Worm (Caenorhabditis elegans) whole organism, L2 larva: ENCODE results near the gene dsl-6.

Experiments used
- C34F6.9 ChIP-seq: fragments of 150-350 bp; optimal IDR thresholded peaks from 2 replicates; lab custom pipeline; 2014; ENCODE audit warnings: missing biosample characterization, missing genetic modification characterization
- F13H6.1 ChIP-seq: sonication (generic microtip); optimal IDR thresholded peaks from 2 replicates; lab custom pipeline; 2016; ENCODE audit warnings: missing genetic modification characterization, missing compliant biosample characterization
- R02D3.7 ChIP-seq: fragments of 150-350 bp; optimal IDR thresholded peaks from 2 replicates; lab custom pipeline; 2014; ENCODE audit warnings: missing biosample characterization, missing genetic modification characterization
- Y55F3AM.14 ChIP-seq: fragments of 200-800 bp; sonication (Bioruptor generic); optimal IDR thresholded peaks from 2 replicates; lab custom pipeline; 2018; ENCODE audit warnings: mild to moderate bottlenecking, missing genetic modification characterization, missing compliant biosample characterization
- ZK546.5 ChIP-seq: sonication (generic microtip); optimal IDR thresholded peaks from 2 replicates; lab custom pipeline; 2017; ENCODE audit warnings: missing biosample characterization, missing genetic modification characterization
- alr-1 ChIP-seq: fragments of 150-350 bp; optimal IDR thresholded peaks from 2 replicates; lab custom pipeline; 2014; ENCODE audit warnings: missing biosample characterization, missing genetic modification characterization
- aly-2 ChIP-seq: fragments of 150-350 bp; optimal IDR thresholded peaks from 2 replicates; lab custom pipeline; 2014; ENCODE audit warnings: missing biosample characterization, missing genetic modification characterization
- ama-1 ChIP-seq: fragments of 150-350 bp; optimal IDR thresholded peaks from 2 replicates; lab custom pipeline; 2018; ENCODE audit warnings: inconsistent platforms
- blmp-1 ChIP-seq: sonication (generic microtip); optimal IDR thresholded peaks from 2 replicates; lab custom pipeline; 2017; ENCODE audit warnings: missing genetic modification characterization, mild to moderate bottlenecking, missing compliant biosample characterization, antibody characterized with exemption, moderate library complexity; ENCODE audit not compliant: insufficient read depth
- ceh-16 ChIP-seq: fragments of 150-350 bp; optimal IDR thresholded peaks from 2 replicates; lab custom pipeline; 2014; ENCODE audit warnings: missing biosample characterization, missing genetic modification characterization
- ceh-82 ChIP-seq: fragments of 150-350 bp; optimal IDR thresholded peaks from 2 replicates; lab custom pipeline; 2014; ENCODE audit warnings: missing biosample characterization, missing genetic modification characterization
- crh-2 ChIP-seq: sonication (generic microtip); optimal IDR thresholded peaks from 2 replicates; lab custom pipeline; 2017; ENCODE audit warnings: missing biosample characterization, missing genetic modification characterization
- dmd-4 ChIP-seq: sonication (generic microtip); optimal IDR thresholded peaks from 2 replicates; lab custom pipeline; 2017; ENCODE audit warnings: missing biosample characterization, missing genetic modification characterization
- egl-27 ChIP-seq: sonication (generic microtip); optimal IDR thresholded peaks from 3 replicates; lab custom pipeline; 2017; ENCODE audit warnings: missing biosample characterization, missing genetic modification reagents, missing genetic modification characterization
- elt-1 ChIP-seq: fragments of 150-350 bp; optimal IDR thresholded peaks from 2 replicates; lab custom pipeline; 2014; ENCODE audit warnings: missing biosample characterization, missing genetic modification characterization
- elt-3 ChIP-seq: sonication (generic microtip); optimal IDR thresholded peaks from 2 replicates; lab custom pipeline; 2017; ENCODE audit warnings: missing biosample characterization, missing genetic modification characterization
- fos-1 ChIP-seq: fragments of 150-350 bp; optimal IDR thresholded peaks from 2 replicates; lab custom pipeline; 2014; ENCODE audit warnings: missing biosample characterization, missing genetic modification characterization
- gmeb-1 ChIP-seq: fragments of 150-350 bp; optimal IDR thresholded peaks from 2 replicates; lab custom pipeline; 2014; ENCODE audit warnings: missing biosample characterization, missing genetic modification characterization
- lin-11 ChIP-seq: fragments of 150-350 bp; sonication (generic microtip); optimal IDR thresholded peaks from 2 replicates; lab custom pipeline; 2014; ENCODE audit warnings: missing biosample characterization, missing genetic modification characterization, inconsistent platforms, mixed read lengths
- lin-13 ChIP-seq: fragments of 150-350 bp; optimal IDR thresholded peaks from 2 replicates; lab custom pipeline; 2014; ENCODE audit warnings: missing biosample characterization, missing genetic modification reagents, missing genetic modification characterization
- lin-39 ChIP-seq: fragments of 150-350 bp; optimal IDR thresholded peaks from 2 replicates; lab custom pipeline; 2014; ENCODE audit warnings: missing biosample characterization, missing genetic modification reagents, missing genetic modification characterization
- lsy-2 ChIP-seq, 2 experiments: fragments of 150-350 bp in 1 of 2; sonication (generic microtip) in 1 of 2; optimal IDR thresholded peaks; 2 replicates each; lab custom pipeline; 2014 to 2017; ENCODE audit warnings: missing biosample characterization in 2 of 2, missing genetic modification characterization in 2 of 2
- mab-5 ChIP-seq: fragments of 150-350 bp; optimal IDR thresholded peaks from 2 replicates; lab custom pipeline; 2014; ENCODE audit warnings: missing biosample characterization, missing genetic modification characterization
- mbf-1 ChIP-seq: sonication (generic microtip); optimal IDR thresholded peaks from 2 replicates; lab custom pipeline; 2017; ENCODE audit warnings: missing biosample characterization, missing genetic modification characterization
- mdl-1 ChIP-seq, 2 experiments: fragments of 150-350 bp in 1 of 2; sonication (generic microtip) in 1 of 2; optimal IDR thresholded peaks; 2 replicates each; lab custom pipeline; 2017; ENCODE audit warnings: missing biosample characterization in 2 of 2, missing genetic modification characterization in 2 of 2
- nhr-10 ChIP-seq: sonication (generic microtip); optimal IDR thresholded peaks from 2 replicates; lab custom pipeline; 2017; ENCODE audit warnings: missing biosample characterization, missing genetic modification characterization
- nhr-11 ChIP-seq: fragments of 150-350 bp; optimal IDR thresholded peaks from 2 replicates; lab custom pipeline; 2014; ENCODE audit warnings: missing biosample characterization, missing genetic modification characterization
- nhr-12 ChIP-seq: fragments of 150-350 bp; optimal IDR thresholded peaks from 2 replicates; lab custom pipeline; 2014; ENCODE audit warnings: missing biosample characterization, missing genetic modification characterization
- nhr-129 ChIP-seq: fragments of 150-350 bp; optimal IDR thresholded peaks from 2 replicates; lab custom pipeline; 2014; ENCODE audit warnings: missing biosample characterization, missing genetic modification characterization
- nhr-21 ChIP-seq: fragments of 150-350 bp; optimal IDR thresholded peaks from 2 replicates; lab custom pipeline; 2014; ENCODE audit warnings: missing biosample characterization, missing genetic modification characterization
- nhr-23 ChIP-seq: fragments of 150-350 bp; optimal IDR thresholded peaks from 2 replicates; lab custom pipeline; 2014; ENCODE audit warnings: missing biosample characterization, missing genetic modification reagents, missing genetic modification characterization
- nhr-237 ChIP-seq: fragments of 150-350 bp; optimal IDR thresholded peaks from 2 replicates; lab custom pipeline; 2014; ENCODE audit warnings: missing biosample characterization, missing genetic modification characterization
- nhr-25 ChIP-seq: fragments of 150-350 bp; sonication (generic microtip); optimal IDR thresholded peaks from 3 replicates; lab custom pipeline; 2014; ENCODE audit warnings: missing biosample characterization, missing genetic modification characterization
- nhr-6 ChIP-seq: fragments of 150-350 bp; optimal IDR thresholded peaks from 2 replicates; lab custom pipeline; 2014; ENCODE audit warnings: missing biosample characterization, missing genetic modification characterization
- nhr-77 ChIP-seq: fragments of 150-350 bp; optimal IDR thresholded peaks from 2 replicates; lab custom pipeline; 2014; ENCODE audit warnings: missing biosample characterization, missing genetic modification characterization
- peb-1 ChIP-seq: fragments of 150-350 bp; optimal IDR thresholded peaks from 2 replicates; lab custom pipeline; 2014; ENCODE audit warnings: missing biosample characterization, missing genetic modification characterization
- sem-4 ChIP-seq: fragments of 150-350 bp; optimal IDR thresholded peaks from 2 replicates; lab custom pipeline; 2014; ENCODE audit warnings: missing biosample characterization, missing genetic modification reagents, missing genetic modification characterization
- skn-1 ChIP-seq: sonication (generic microtip); optimal IDR thresholded peaks from 2 replicates; lab custom pipeline; 2017; ENCODE audit warnings: missing biosample characterization, missing genetic modification characterization
- sma-3 ChIP-seq: sonication (generic microtip); optimal IDR thresholded peaks from 2 replicates; lab custom pipeline; 2016; ENCODE audit warnings: missing genetic modification reagents, missing genetic modification characterization, missing compliant biosample characterization
- sma-9 ChIP-seq, 2 experiments: fragments of 150-350 bp in 1 of 2; sonication (generic microtip) in 1 of 2; optimal IDR thresholded peaks; 2 replicates each; lab custom pipeline; 2014 to 2016; ENCODE audit warnings: missing genetic modification characterization in 2 of 2, mild to moderate bottlenecking in 1 of 2, missing biosample characterization in 1 of 2, missing compliant biosample characterization in 1 of 2, missing genetic modification reagents in 1 of 2, moderate library complexity in 1 of 2
- snpc-4 ChIP-seq: fragments of 150-350 bp; optimal IDR thresholded peaks from 2 replicates; lab custom pipeline; 2014; ENCODE audit warnings: missing biosample characterization, missing genetic modification characterization
- unc-39 ChIP-seq: fragments of 150-350 bp; optimal IDR thresholded peaks from 2 replicates; lab custom pipeline; 2014; ENCODE audit warnings: missing biosample characterization, missing genetic modification characterization
- unc-55 ChIP-seq: fragments of 150-350 bp; sonication (generic microtip); optimal IDR thresholded peaks from 3 replicates; lab custom pipeline; 2014; ENCODE audit warnings: missing biosample characterization, missing genetic modification reagents, missing genetic modification characterization
- unc-62 ChIP-seq: fragments of 150-350 bp; optimal IDR thresholded peaks from 2 replicates; lab custom pipeline; 2014; ENCODE audit warnings: missing biosample characterization, missing genetic modification reagents, missing genetic modification characterization
- zag-1 ChIP-seq: fragments of 150-350 bp; optimal IDR thresholded peaks from 2 replicates; lab custom pipeline; 2014; ENCODE audit warnings: missing biosample characterization, missing genetic modification characterization
- ztf-1 ChIP-seq: fragments of 200-800 bp; sonication (Bioruptor generic); conservative IDR thresholded peaks from 2 replicates; pipeline ENCODE4 v1.3.6; 2022; ENCODE audit warnings: missing genetic modification characterization, missing compliant biosample characterization
- ztf-11 ChIP-seq: sonication (generic microtip); optimal IDR thresholded peaks from 2 replicates; lab custom pipeline; 2017; ENCODE audit warnings: missing biosample characterization, missing genetic modification characterization
- ztf-4 ChIP-seq: fragments of 150-350 bp; optimal IDR thresholded peaks from 2 replicates; lab custom pipeline; 2014; ENCODE audit warnings: missing biosample characterization, missing genetic modification characterization

The dsl-6 gene

ce11 chrIV:11349747-11350146 lies 48.4 kb downstream of the dsl-6 start:
- TF ChIP-seq ztf-1 (no peak), Y55F3AM.14 (GFP tag; lab: Kevin White, UChicago) (no peak), lin-39 (tag; lab: Kevin White, UChicago) (no peak), sma-9 (GFP tag; optimal IDR thresholded peaks at IDR 0.05; lab: Kevin White, UChicago) (peak; percentile 13), sma-9 (tag; optimal IDR thresholded peaks at IDR 0.05; lab: Kevin White, UChicago) (no peak), ceh-82 (tag; lab: Kevin White, UChicago) (no peak), ztf-4 (tag; lab: Kevin White, UChicago) (peak; percentile 11), nhr-25 (tag; lab: Kevin White, UChicago) (no peak), lin-13 (no peak), unc-39 (tag; lab: Kevin White, UChicago) (no peak), alr-1 (tag; lab: Kevin White, UChicago) (no peak), nhr-10 (tag; lab: Kevin White, UChicago) (no peak), nhr-129 (tag; lab: Kevin White, UChicago) (peak; percentile 2), crh-2 (tag; lab: Kevin White, UChicago) (peak; percentile 34), nhr-21 (tag; lab: Kevin White, UChicago) (no peak), nhr-77 (tag; lab: Kevin White, UChicago) (no peak), nhr-6 (tag; lab: Kevin White, UChicago) (no peak), nhr-237 (no peak), fos-1 (tag; lab: Kevin White, UChicago) (no peak), sem-4 (tag; lab: Kevin White, UChicago) (no peak), mdl-1 (tag; optimal IDR thresholded peaks at IDR 0.05; lab: Kevin White, UChicago) (peak in 1 of 2 experiments; percentile 57), ZK546.5 (tag; lab: Kevin White, UChicago) (no peak), unc-55 (GFP tag; lab: Kevin White, UChicago) (peak; percentile 44), gmeb-1 (tag; lab: Kevin White, UChicago) (no peak), ama-1 (lab: Kevin White, UChicago) (no peak), zag-1 (peak; percentile 51), blmp-1 (tag; lab: Kevin White, UChicago) (no peak), nhr-23 (tag; lab: Kevin White, UChicago) (no peak), F13H6.1 (tag; lab: Kevin White, UChicago) (no peak), lsy-2 (tag; optimal IDR thresholded peaks at IDR 0.05; lab: Kevin White, UChicago) (peak in 1 of 2 experiments; percentile 49), mab-5 (peak; percentile 61), dmd-4 (tag; lab: Kevin White, UChicago) (no peak), sma-3 (no peak), peb-1 (tag; lab: Kevin White, UChicago) (no peak), R02D3.7 (tag; lab: Kevin White, UChicago) (no peak), nhr-11 (no peak), mbf-1 (tag; lab: Kevin White, UChicago) (no peak), nhr-12 (tag; lab: Kevin White, UChicago) (no peak), snpc-4 (no peak), unc-62 (GFP tag; lab: Kevin White, UChicago) (no peak), ztf-11 (tag; lab: Kevin White, UChicago) (no peak), lin-11 (tag; lab: Kevin White, UChicago) (no peak), C34F6.9 (peak; percentile 55), ceh-16 (tag; lab: Kevin White, UChicago) (no peak), skn-1 (tag; lab: Kevin White, UChicago) (no peak), egl-27 (tag; lab: Kevin White, UChicago) (no peak), elt-3 (tag; lab: Kevin White, UChicago) (no peak), aly-2 (tag; lab: Kevin White, UChicago) (no peak), elt-1 (tag; lab: Kevin White, UChicago) (no peak)
